Worm (Caenorhabditis elegans): Measurements from ENCODE around the gene T24H10.4.
"Not testable (repeated sequence)": the region's sequence is repeated elsewhere in the genome, so short reads cannot be mapped to it uniquely, and the experiment has no call there.

T24H10.4 gene

ce11 chrII:9099017-9099416 is 10.3 kb upstream of the T24H10.4 start, which contains the start of gene T24H10.1 (continued):
- TF ChIP-seq gei-8 (GFP tag; optimal IDR thresholded peaks at IDR 0.05) (no peak), lin-15B (tag; optimal IDR thresholded peaks at IDR 0.05) (no peak), ceh-20 (GFP tag; IDR thresholded peaks at IDR 0.05) (no peak), lsy-2 (tag; optimal IDR thresholded peaks at IDR 0.05) (peak; percentile 14 to 82), mxl-3 (GFP tag; optimal IDR thresholded peaks at IDR 0.05) (peak; percentile 10), hif-1 (tag; optimal IDR thresholded peaks at IDR 0.05) (no peak), mep-1 (tag; optimal IDR thresholded peaks at IDR 0.05) (peak; percentile 77), nhr-28 (tag; optimal IDR thresholded peaks at IDR 0.05) (peak; percentile 10)

ce11 chrII:9100798-9101197 is 8.5 kb upstream of the T24H10.4 start, which contains the start of gene T24H10.5:
TSS of gene T24H10.5 (plus strand) at chrII:9101098.
- TF ChIP-seq set-16 (GFP tag; IDR thresholded peaks at IDR 0.05) (no peak), fkh-10 (GFP tag; optimal IDR thresholded peaks at IDR 0.05) (no peak), aha-1 (tag) (peak; percentile 40)

ce11 chrII:9102623-9103022 is 6.7 kb upstream of the T24H10.4 start:
- TF ChIP-seq madf-9 (GFP tag; conservative IDR thresholded peaks at IDR 0.05) (peak; percentile 69), vab-7 (GFP tag; IDR thresholded peaks at IDR 0.05) (peak; percentile 81), tra-1 (GFP tag; IDR thresholded peaks at IDR 0.05) (peak; percentile 85; the same call in 1 of the 2 replicates), snpc-1.2 (GFP tag; IDR thresholded peaks at IDR 0.05) (peak; percentile 91), arid-1 (GFP tag; conservative IDR thresholded peaks at IDR 0.05) (peak; percentile 91), dmd-8 (GFP tag; IDR thresholded peaks at IDR 0.05) (peak; percentile 97), F44E2.7 (GFP tag; IDR thresholded peaks at IDR 0.05) (peak; percentile 93), lin-29 (GFP tag; IDR thresholded peaks at IDR 0.05) (0 out of 2 replicates have a peak, but pooled peaks have one; percentile 42), nhr-41 (GFP tag; IDR thresholded peaks at IDR 0.05) (peak; percentile 74), egl-43 (GFP tag; IDR thresholded peaks at IDR 0.05) (peak; percentile 96), zfp-3 (GFP tag; conservative IDR thresholded peaks at IDR 0.05) (0 out of 2 replicates have a peak, but pooled peaks have one; percentile 29), dmd-9 (GFP tag; IDR thresholded peaks at IDR 0.05) (peak; percentile 72), Y105C5A.15 (GFP tag; IDR thresholded peaks at IDR 0.05) (peak; percentile 69; the same call in 1 of the 2 replicates), hmg-1.1 (GFP tag; IDR thresholded peaks at IDR 0.05) (peak; percentile 20; the same call in 1 of the 2 replicates), set-16 (GFP tag; IDR thresholded peaks at IDR 0.05) (peak; percentile 74), T26A8.4 (GFP tag; IDR thresholded peaks at IDR 0.05) (peak; percentile 82), madf-5 (GFP tag; IDR thresholded peaks at IDR 0.05) (peak; percentile 61 to 77; a peak in 2 of 4 replicates), ceh-20 (GFP tag; IDR thresholded peaks at IDR 0.05) (peak; percentile 36; the same call in 1 of the 2 replicates), nhr-42 (GFP tag; IDR thresholded peaks at IDR 0.05) (peak; percentile 78), F26F4.8 (GFP tag; conservative IDR thresholded peaks at IDR 0.05) (peak; percentile 89), Y48G9A.11 (GFP tag; IDR thresholded peaks at IDR 0.05) (peak; percentile 85), lin-38 (GFP tag; IDR thresholded peaks at IDR 0.05) (peak; percentile 84), D1046.2 (GFP tag; IDR thresholded peaks at IDR 0.05) (peak; percentile 86), pha-4 (GFP tag; IDR thresholded peaks at IDR 0.05) (peak; percentile 89), ZK337.2 (GFP tag; IDR thresholded peaks at IDR 0.05) (0 out of 2 replicates have a peak, but pooled peaks have one; percentile 41), lin-1 (GFP tag; IDR thresholded peaks at IDR 0.05) (peak; percentile 87), saeg-2 (GFP tag; IDR thresholded peaks at IDR 0.05) (0 out of 2 replicates have a peak, but pooled peaks have one; percentile 54), mdt-29 (GFP tag; IDR thresholded peaks at IDR 0.05) (peak; percentile 53; the same call in 1 of the 2 replicates), dmd-6 (GFP tag; IDR thresholded peaks at IDR 0.05) (peak; percentile 37), ceh-44 (GFP tag; IDR thresholded peaks at IDR 0.05) (peak; percentile 60; the same call in 1 of the 2 replicates), lim-7 (GFP tag; IDR thresholded peaks at IDR 0.05) (peak; percentile 92), Y75B8A.6 (GFP tag; IDR thresholded peaks at IDR 0.05) (0 out of 2 replicates have a peak, but pooled peaks have one; percentile 38), php-3 (GFP tag; IDR thresholded peaks at IDR 0.05) (peak; percentile 75), mxl-2 (GFP tag; conservative IDR thresholded peaks at IDR 0.05) (0 out of 2 replicates have a peak, but pooled peaks have one; percentile 17)
- TF ChIP-seq pha-4 (tag; optimal IDR thresholded peaks at IDR 0.05): not testable (repeated sequence)

All from whole organism, L4 larva.